Comparison of ENCODE assay signal across 5 fruit fly cellular contexts in genomic region chr3L:4687133-4687532, dm6.
TF ChIP-seq lines count a peak whose summit lies in the region.

Gene axo (minus strand): TSS chr3L:4687317.

- TF ChIP-seq CTCF in whole organism, embryonic (GFP tag; optimal IDR thresholded peaks at IDR 0.05; lab: Kevin White, UChicago): no peak

TF ChIP-seq in whole organism, adult, 20 proteins besides CTCF, POLR2A, EP300 and RAD21:
- TF ChIP-seq ovo (GFP tag; optimal IDR thresholded peaks at IDR 0.05; lab: Kevin White, UChicago) (no peak), CG12768 (GFP tag; optimal IDR thresholded peaks at IDR 0.05; lab: Kevin White, UChicago) (peak; percentile 19)
TF ChIP-seq in whole organism, adult: peak in this region for 1.

TF ChIP-seq in whole organism, embryonic, 481 proteins besides CTCF, POLR2A, EP300 and RAD21 (continues in another document):
- no peak for TF ChIP-seq trem (tag; optimal IDR thresholded peaks at IDR 0.05; lab: Kevin White, UChicago)
- no peak for TF ChIP-seq CG17186 (GFP tag; optimal IDR thresholded peaks at IDR 0.05; lab: Kevin White, UChicago)
- TF ChIP-seq CG9817 (tag; optimal IDR thresholded peaks at IDR 0.05; lab: Kevin White, UChicago): no peak
- peak; percentile 44 for TF ChIP-seq Deaf1 (tag; optimal IDR thresholded peaks at IDR 0.05; lab: Kevin White, UChicago)
- no peak for TF ChIP-seq Xbp1 (GFP tag; optimal IDR thresholded peaks at IDR 0.05; lab: Kevin White, UChicago)
- TF ChIP-seq CG17612 (GFP tag; IDR thresholded peaks at IDR 0.05; lab: Robert Waterston, UW): no peak
- TF ChIP-seq H2.0 (GFP tag; IDR thresholded peaks at IDR 0.05; lab: Robert Waterston, UW): no peak
- no peak for TF ChIP-seq CG8290 (GFP tag; optimal IDR thresholded peaks at IDR 0.05; lab: Kevin White, UChicago)
- peak in 1 of 2 experiments; percentile 9 for TF ChIP-seq CG8290 (tag; optimal IDR thresholded peaks at IDR 0.05; lab: Kevin White, UChicago)
- no peak for TF ChIP-seq lola (GFP tag; optimal IDR thresholded peaks at IDR 0.05; lab: Kevin White, UChicago)
- peak; percentile 55 for TF ChIP-seq CG5180 (GFP tag; optimal IDR thresholded peaks at IDR 0.05; lab: Kevin White, UChicago)
- TF ChIP-seq zf30C (GFP tag; optimal IDR thresholded peaks at IDR 0.05; lab: Kevin White, UChicago): no peak
- TF ChIP-seq crp (GFP tag; optimal IDR thresholded peaks at IDR 0.05; lab: Kevin White, UChicago): peak in 1 of 2 experiments; percentile 45
- TF ChIP-seq Camta (GFP tag; optimal IDR thresholded peaks at IDR 0.05; lab: Kevin White, UChicago): no peak
- no peak for TF ChIP-seq seq (GFP tag; IDR thresholded peaks at IDR 0.05; lab: Robert Waterston, UW)
- TF ChIP-seq sima (GFP tag; optimal IDR thresholded peaks at IDR 0.05; lab: Kevin White, UChicago): no peak
- TF ChIP-seq CG8924 (tag; optimal IDR thresholded peaks at IDR 0.05; lab: Kevin White, UChicago): no peak
- no peak for TF ChIP-seq B-H1 (GFP tag; IDR thresholded peaks at IDR 0.05; lab: Robert Waterston, UW)
- TF ChIP-seq slou (GFP tag; optimal IDR thresholded peaks at IDR 0.05; lab: Kevin White, UChicago): no peak
- no peak for TF ChIP-seq Max (GFP tag; optimal IDR thresholded peaks at IDR 0.05; lab: Kevin White, UChicago)
- no peak for TF ChIP-seq CG6765 (GFP tag; optimal IDR thresholded peaks at IDR 0.05; lab: Kevin White, UChicago)
- TF ChIP-seq Xrp1 (GFP tag; IDR thresholded peaks at IDR 0.05; lab: Robert Waterston, UW): no peak
- 0 out of 2 replicates have a peak, but pooled peaks have one; percentile 9 for TF ChIP-seq amos (GFP tag; IDR thresholded peaks at IDR 0.05; lab: Robert Waterston, UW; ENCODE audit: partially characterized antibody)

TF ChIP-seq in whole organism, prepupa, 60 proteins besides CTCF, POLR2A, EP300 and RAD21:
- TF ChIP-seq CG32006 (GFP tag; optimal IDR thresholded peaks at IDR 0.05; lab: Kevin White, UChicago) (no peak), CG6854 (GFP tag; optimal IDR thresholded peaks at IDR 0.05; lab: Kevin White, UChicago) (no peak), CG1621 (tag; optimal IDR thresholded peaks at IDR 0.05; lab: Kevin White, UChicago) (no peak), CG3032 (tag; optimal IDR thresholded peaks at IDR 0.05; lab: Kevin White, UChicago) (no peak), CG9139 (GFP tag; optimal IDR thresholded peaks at IDR 0.05; lab: Kevin White, UChicago) (no peak), svp (GFP tag; lab: Kevin White, UChicago) (peak; percentile 83), CG4318 (GFP tag; optimal IDR thresholded peaks at IDR 0.05; lab: Kevin White, UChicago) (no peak), fkh (GFP tag; optimal IDR thresholded peaks at IDR 0.05; lab: Kevin White, UChicago) (peak; percentile 39), Hr4 (GFP tag; optimal IDR thresholded peaks at IDR 0.05; lab: Kevin White, UChicago) (no peak), Eip93F (GFP tag; optimal IDR thresholded peaks at IDR 0.05; lab: Kevin White, UChicago) (no peak), Sox15 (GFP tag; optimal IDR thresholded peaks at IDR 0.05; lab: Kevin White, UChicago) (no peak), CG11294 (GFP tag; IDR thresholded peaks at IDR 0.05; lab: Robert Waterston, UW) (no peak), CG10669 (GFP tag; optimal IDR thresholded peaks at IDR 0.05; lab: Kevin White, UChicago) (no peak), vri (GFP tag; optimal IDR thresholded peaks at IDR 0.05; lab: Kevin White, UChicago) (no peak), Eip78C (GFP tag; lab: Kevin White, UChicago) (peak; percentile 12), CG7368 (GFP tag; optimal IDR thresholded peaks at IDR 0.05; lab: Kevin White, UChicago) (no peak), topi (GFP tag; optimal IDR thresholded peaks at IDR 0.05; lab: Kevin White, UChicago) (no peak), Gug (GFP tag; IDR thresholded peaks at IDR 0.05; lab: Robert Waterston, UW) (no peak), Ets21C (GFP tag; optimal IDR thresholded peaks at IDR 0.05; lab: Kevin White, UChicago) (no peak), OdsH (GFP tag; optimal IDR thresholded peaks at IDR 0.05; lab: Kevin White, UChicago) (no peak), CG6276 (GFP tag; optimal IDR thresholded peaks at IDR 0.05; lab: Kevin White, UChicago) (no peak)

TF ChIP-seq in whole organism, pupa, 21 proteins besides CTCF, POLR2A, EP300 and RAD21:
- TF ChIP-seq gl (tag; optimal IDR thresholded peaks at IDR 0.05; lab: Kevin White, UChicago): no peak
- peak; percentile 77 for TF ChIP-seq CG13204 (GFP tag; optimal IDR thresholded peaks at IDR 0.05; lab: Kevin White, UChicago)

TF ChIP-seq in whole organism, wandering third instar larva, 38 proteins besides CTCF, POLR2A, EP300 and RAD21:
- TF ChIP-seq HLH106 (tag; optimal IDR thresholded peaks at IDR 0.05; lab: Kevin White, UChicago) (no peak), Rel (GFP tag; optimal IDR thresholded peaks at IDR 0.05; lab: Kevin White, UChicago) (no peak), Rel (tag; optimal IDR thresholded peaks at IDR 0.05; lab: Kevin White, UChicago) (peak; percentile 11), CG9705 (GFP tag; optimal IDR thresholded peaks at IDR 0.05; lab: Kevin White, UChicago) (no peak)
